Fruit fly (Drosophila melanogaster): ENCODE results near the gene CG6738.

DNA sequence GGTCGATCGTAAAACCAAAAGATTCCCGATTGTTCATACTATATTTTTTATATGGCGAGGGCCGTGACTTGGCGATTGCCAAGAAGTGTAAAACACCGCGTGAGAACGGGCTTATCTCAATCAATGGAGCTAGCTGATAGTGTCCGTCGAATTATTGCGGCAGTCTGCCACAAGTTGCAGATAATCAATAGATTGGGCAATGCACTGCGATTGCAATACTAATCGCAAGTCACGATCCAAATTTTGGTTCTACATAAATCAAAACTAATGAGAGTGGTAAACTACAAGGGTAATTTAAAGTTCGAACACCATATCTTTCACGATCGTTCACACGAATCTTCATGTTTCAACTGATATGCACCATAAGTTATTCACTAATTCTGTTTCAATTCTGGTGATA lies 42.6 kb upstream of the CG6738 start:
- TF ChIP-seq CG12605 (GFP tag; IDR thresholded peaks at IDR 0.05): no peak
- TF ChIP-seq CG9948 (tag; optimal IDR thresholded peaks at IDR 0.05): no peak
- no peak for TF ChIP-seq CG15710 (tag; optimal IDR thresholded peaks at IDR 0.05)
- no peak for TF ChIP-seq CG4496 (GFP tag; IDR thresholded peaks at IDR 0.05)
- no peak for TF ChIP-seq CG32121 (GFP tag; IDR thresholded peaks at IDR 0.05)
- TF ChIP-seq CG34367 (tag; optimal IDR thresholded peaks at IDR 0.05): no peak
- TF ChIP-seq CG13204 (GFP tag; optimal IDR thresholded peaks at IDR 0.05): no peak
- TF ChIP-seq CG14655 (GFP tag; optimal IDR thresholded peaks at IDR 0.05): no peak
- no peak for TF ChIP-seq Snoo (tag; optimal IDR thresholded peaks at IDR 0.05)
- TF ChIP-seq CG10348 (GFP tag; IDR thresholded peaks at IDR 0.05): no peak
